Fruit fly (Drosophila melanogaster): ENCODE measurements around the gene CG7059.

The CG7059 gene

dm6 chr3R:22368077-22368776 is 21.4 kb upstream of the CG7059 start (continued):
- TF ChIP-seq H15 (GFP tag; IDR thresholded peaks at IDR 0.05) (no peak), Tbp (GFP tag; optimal IDR thresholded peaks at IDR 0.05) (no peak), croc (GFP tag; conservative IDR thresholded peaks at IDR 0.05) (no peak), tgo (GFP tag; IDR thresholded peaks at IDR 0.05) (no peak), dan (GFP tag; IDR thresholded peaks at IDR 0.05) (no peak), CG6272 (GFP tag; IDR thresholded peaks at IDR 0.05) (no peak), Trl (optimal IDR thresholded peaks at IDR 0.05) (peak in 1 of 2 experiments; percentile 7), Trl (GFP tag; optimal IDR thresholded peaks at IDR 0.05) (no peak), CG10654 (GFP tag; optimal IDR thresholded peaks at IDR 0.05) (no peak), ac (GFP tag; optimal IDR thresholded peaks at IDR 0.05) (no peak), CG1603 (tag; optimal IDR thresholded peaks at IDR 0.05) (no peak), sim (GFP tag; IDR thresholded peaks at IDR 0.05) (no peak), vvl (GFP tag; IDR thresholded peaks at IDR 0.05) (no peak), sna (GFP tag; IDR thresholded peaks at IDR 0.05; ENCODE audit: partially characterized antibody) (peak; percentile 72), CG3163 (GFP tag; optimal IDR thresholded peaks at IDR 0.05) (no peak), CG8765 (GFP tag; IDR thresholded peaks at IDR 0.05) (no peak), corto (GFP tag; optimal IDR thresholded peaks at IDR 0.05) (no peak), bbx (GFP tag; IDR thresholded peaks at IDR 0.05; ENCODE audit: partially characterized antibody) (peak; percentile 59; the same call in 1 of the 2 replicates), br (optimal IDR thresholded peaks at IDR 0.05) (no peak), CG12104 (GFP tag; optimal IDR thresholded peaks at IDR 0.05) (no peak), Blimp-1 (GFP tag; optimal IDR thresholded peaks at IDR 0.05) (peak; percentile 96), CG10321 (GFP tag; IDR thresholded peaks at IDR 0.05) (peak; percentile 93), CG10147 (GFP tag; optimal IDR thresholded peaks at IDR 0.05) (no peak), rib (GFP tag; IDR thresholded peaks at IDR 0.05) (no peak), Fer1 (GFP tag; optimal IDR thresholded peaks at IDR 0.05) (no peak), Max (GFP tag; optimal IDR thresholded peaks at IDR 0.05) (no peak), pita (GFP tag; optimal IDR thresholded peaks at IDR 0.05) (no peak), Hey (tag; optimal IDR thresholded peaks at IDR 0.05) (no peak), CG17359 (tag; optimal IDR thresholded peaks at IDR 0.05) (no peak), CG4820 (GFP tag; optimal IDR thresholded peaks at IDR 0.05) (no peak), caup (GFP tag; optimal IDR thresholded peaks at IDR 0.05; ENCODE audit: severe bottlenecking) (no peak), CG14014 (GFP tag; IDR thresholded peaks at IDR 0.05) (no peak), CG10462 (GFP tag; optimal IDR thresholded peaks at IDR 0.05) (no peak), tin (GFP tag; optimal IDR thresholded peaks at IDR 0.05) (no peak), Nf-YA (GFP tag; IDR thresholded peaks at IDR 0.05) (no peak), NFAT (GFP tag; IDR thresholded peaks at IDR 0.05) (peak; percentile 24; the same call in 1 of the 2 replicates), MBD-R2 (GFP tag; IDR thresholded peaks at IDR 0.05) (0 out of 2 replicates have a peak, but pooled peaks have one; percentile 8), CG2889 (GFP tag; IDR thresholded peaks at IDR 0.05) (no peak), Atf3 (GFP tag; optimal IDR thresholded peaks at IDR 0.05) (no peak), C15 (GFP tag; IDR thresholded peaks at IDR 0.05) (no peak), Bgb (GFP tag; IDR thresholded peaks at IDR 0.05; ENCODE audit: partially characterized antibody) (peak; percentile 66), CoRest (tag; optimal IDR thresholded peaks at IDR 0.05) (no peak), unc-4 (GFP tag; IDR thresholded peaks at IDR 0.05; ENCODE audit: partially characterized antibody) (peak; percentile 62), exex (tag; optimal IDR thresholded peaks at IDR 0.05) (peak; percentile 39), CG6683 (GFP tag; optimal IDR thresholded peaks at IDR 0.05) (no peak), cas (GFP tag; IDR thresholded peaks at IDR 0.05) (no peak), slbo (GFP tag; IDR thresholded peaks at IDR 0.05) (no peak), ash1 (GFP tag; optimal IDR thresholded peaks at IDR 0.05) (no peak), CG4424 (GFP tag; optimal IDR thresholded peaks at IDR 0.05) (no peak), CG2875 (GFP tag; optimal IDR thresholded peaks at IDR 0.05) (no peak), HLH4C (GFP tag; IDR thresholded peaks at IDR 0.05; ENCODE audit: partially characterized antibody) (peak; percentile 37; the same call in 2 of the 3 replicates)
